Fruit fly (Drosophila melanogaster): ENCODE measurements around the gene CG12995.

DNA sequence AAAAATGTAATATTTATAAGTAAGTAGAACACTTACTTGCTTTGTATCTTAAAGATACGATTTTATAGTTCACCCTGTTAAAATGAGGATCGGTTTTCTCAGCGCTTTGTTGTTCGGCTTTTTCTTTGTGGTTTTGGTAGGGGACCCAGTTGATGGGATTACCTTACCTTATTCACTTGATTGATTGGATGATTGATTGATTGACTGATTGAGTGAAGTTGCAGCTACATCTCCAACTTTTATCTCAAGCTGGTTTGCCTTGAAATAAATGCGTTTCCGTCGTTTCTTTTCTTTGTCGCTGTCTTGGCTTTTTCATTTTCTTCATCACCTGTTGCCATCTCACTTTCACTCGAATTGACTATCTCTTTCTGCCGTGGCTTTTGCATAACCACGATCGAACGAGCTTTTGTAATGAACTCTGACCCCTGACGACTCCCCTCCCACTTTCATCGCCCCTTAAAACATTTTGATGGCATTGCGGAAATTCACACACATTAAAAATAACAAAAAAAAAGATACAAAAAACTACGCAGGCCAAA is 37.0 kb downstream of the CG12995 start:
- TF ChIP-seq Myc (optimal IDR thresholded peaks at IDR 0.05): no peak
- no peak for TF ChIP-seq insv (optimal IDR thresholded peaks at IDR 0.05)
- no peak for TF ChIP-seq psq (optimal IDR thresholded peaks at IDR 0.05)
- TF ChIP-seq Sin3A (optimal IDR thresholded peaks at IDR 0.05): no peak
